Worm (Caenorhabditis elegans) whole organism, L4/young adult: ENCODE results near the gene ulp-4.

Experiments used
- W03F9.2 ChIP-seq: fragments of 150-350 bp; optimal IDR thresholded peaks from 2 replicates; lab custom pipeline; 2014; ENCODE audit warnings: missing biosample characterization, missing genetic modification characterization
- dao-5 ChIP-seq: sonication (generic microtip); optimal IDR thresholded peaks from 2 replicates; lab custom pipeline; 2016; ENCODE audit warnings: missing genotype, missing genetic modification characterization, moderate library complexity, missing compliant biosample characterization
- him-1 ChIP-seq: sonication (generic microtip); optimal IDR thresholded peaks from 2 replicates; lab custom pipeline; 2016; ENCODE audit warnings: missing genotype, missing genetic modification reagents, missing genetic modification characterization, missing compliant biosample characterization

ulp-4 gene

DNA sequence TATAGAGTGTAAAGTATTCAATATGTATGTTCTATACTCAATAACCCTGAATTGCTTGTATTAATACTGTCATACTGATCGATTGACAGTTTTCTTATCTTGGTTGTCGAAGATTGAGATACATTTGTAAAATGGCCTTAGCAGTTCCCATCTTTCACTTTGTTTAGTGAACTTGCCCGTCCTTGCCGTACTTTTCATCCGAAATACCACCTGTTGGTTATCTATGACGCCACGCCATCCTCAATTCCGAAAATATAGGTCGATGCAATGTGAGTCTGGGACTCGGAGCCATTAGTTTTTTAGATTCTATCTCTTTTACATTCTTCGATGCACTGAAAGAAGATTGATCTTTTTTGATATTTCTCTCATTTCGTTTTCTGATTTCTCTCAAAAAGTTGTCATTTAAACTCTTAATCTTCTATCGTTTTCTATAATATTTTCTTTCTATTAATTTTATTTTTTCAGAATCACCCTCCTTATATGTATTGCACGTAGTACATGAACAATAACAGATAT is at the start of gene ulp-4:
ulp-4 (plus strand) TSS at position 466 of the 516 bp plus-strand sequence.
- TF ChIP-seq W03F9.2 (tag; lab: Kevin White, UChicago) (no peak), dao-5 (no peak), him-1 (tag; lab: Kevin White, UChicago) (no peak)

DNA sequence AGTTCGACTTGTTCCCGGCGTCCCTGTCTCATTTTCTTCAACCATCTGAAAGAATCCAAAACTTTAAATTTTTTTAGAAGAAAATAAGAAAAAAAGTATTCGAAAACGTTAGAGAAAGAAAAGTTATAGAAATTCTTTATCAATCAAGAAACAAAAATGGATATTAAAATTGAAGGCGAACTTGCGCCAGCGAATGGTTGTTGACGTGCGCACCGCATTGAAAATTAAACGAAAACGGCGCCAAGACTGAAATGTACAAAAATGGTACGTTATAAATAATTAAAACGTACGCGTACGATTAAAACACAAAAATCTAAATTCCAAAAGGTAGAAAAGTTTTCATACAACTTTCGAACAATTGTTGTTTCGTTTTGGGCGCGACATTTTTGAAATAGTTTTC is 43.0 kb upstream of the ulp-4 start, which contains the start of gene K02C4.3:
K02C4.3 (minus strand) TSS at position 51 of the 400 bp plus-strand sequence.
- TF ChIP-seq W03F9.2 (tag; lab: Kevin White, UChicago) (peak; percentile 72), him-1 (tag; lab: Kevin White, UChicago) (no peak)

DNA sequence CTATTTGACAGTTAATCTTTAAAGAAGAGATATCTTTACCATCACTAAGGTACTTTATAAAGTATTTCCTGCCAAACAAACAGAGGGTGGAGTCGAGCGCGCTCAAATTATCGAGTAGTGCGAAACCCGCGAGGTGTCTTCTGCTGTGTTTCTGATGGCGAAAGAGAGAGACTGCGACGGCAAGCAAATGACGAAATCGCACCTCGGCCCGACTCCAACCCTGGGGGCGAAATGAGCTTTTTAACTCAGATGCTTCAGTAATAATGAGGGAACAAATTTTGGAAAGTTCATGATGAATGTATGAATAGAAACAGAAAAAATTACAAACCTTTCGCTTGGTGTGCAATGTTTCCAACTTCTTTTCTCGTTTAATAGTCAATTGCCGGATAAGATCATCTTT is 38.2 kb upstream of the ulp-4 start:
- TF ChIP-seq dao-5 (no peak), W03F9.2 (tag; lab: Kevin White, UChicago) (peak; percentile 41)

DNA sequence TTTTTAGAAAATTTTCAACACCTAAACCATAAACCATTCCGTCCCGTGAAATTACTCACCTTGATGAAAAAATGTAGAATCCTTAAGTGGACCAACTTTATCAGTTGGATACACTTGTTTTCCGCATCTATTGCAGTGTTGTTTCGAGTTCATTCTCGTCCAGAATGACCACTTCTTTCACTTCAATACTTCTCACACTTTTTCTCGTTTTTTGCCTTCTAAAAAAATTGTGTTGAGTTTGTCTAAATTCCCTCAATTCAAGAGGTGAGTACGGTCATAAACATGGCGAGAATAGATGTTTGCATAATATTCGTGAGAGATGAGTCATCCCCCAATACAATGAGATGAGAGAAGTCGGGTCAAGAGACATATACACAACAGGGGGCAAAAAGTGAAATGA is 37.2 kb upstream of the ulp-4 start, which contains the start of gene ltd-1:
ltd-1 (minus strand) TSS at position 218 of the 400 bp plus-strand sequence.
- TF ChIP-seq W03F9.2 (tag; lab: Kevin White, UChicago) = no peak
- TF ChIP-seq dao-5 = no peak
- TF ChIP-seq him-1 (tag; lab: Kevin White, UChicago) = no peak

DNA sequence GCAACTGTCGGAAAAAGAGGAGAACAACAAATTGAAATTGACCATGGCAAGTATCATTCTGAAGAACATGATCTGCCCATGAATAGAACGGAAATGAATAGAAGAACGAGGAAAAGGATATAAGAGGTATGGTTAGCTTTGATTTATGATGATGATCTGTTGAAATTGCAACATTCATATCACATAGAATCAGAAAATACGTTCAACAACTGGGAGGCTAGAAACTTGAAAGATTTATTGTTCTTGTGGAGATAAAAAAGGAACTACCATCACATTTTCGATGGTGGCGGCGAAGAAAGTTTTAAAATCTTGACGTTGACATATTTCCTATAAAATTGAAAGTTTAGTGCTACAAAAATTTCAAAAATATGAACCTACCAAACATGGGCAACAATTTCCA is 36.5 kb upstream of the ulp-4 start:
- no peak for TF ChIP-seq W03F9.2 (tag; lab: Kevin White, UChicago)
- TF ChIP-seq him-1 (tag; lab: Kevin White, UChicago) = no peak
- TF ChIP-seq dao-5 = no peak

DNA sequence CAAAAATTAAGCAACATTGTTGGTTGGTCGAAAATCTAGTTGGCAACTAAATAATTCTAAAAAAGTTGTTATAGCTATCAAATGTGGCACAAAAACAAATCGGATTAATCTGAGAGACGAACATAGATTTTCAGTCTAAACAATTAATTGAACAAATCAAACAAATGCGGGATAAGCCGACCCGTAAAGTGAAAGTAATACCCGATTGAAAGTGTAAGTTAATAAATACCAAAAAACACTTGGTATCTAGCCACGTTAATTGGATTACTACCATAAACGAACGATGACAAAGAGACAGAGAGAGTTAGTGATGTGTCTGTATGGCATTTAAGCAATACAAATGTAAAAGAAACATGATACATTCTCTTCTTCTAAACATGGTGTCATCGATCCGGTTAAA is 35.8 kb upstream of the ulp-4 start:
- TF ChIP-seq dao-5 (no peak), him-1 (tag; lab: Kevin White, UChicago) (no peak), W03F9.2 (tag; lab: Kevin White, UChicago) (no peak)

DNA sequence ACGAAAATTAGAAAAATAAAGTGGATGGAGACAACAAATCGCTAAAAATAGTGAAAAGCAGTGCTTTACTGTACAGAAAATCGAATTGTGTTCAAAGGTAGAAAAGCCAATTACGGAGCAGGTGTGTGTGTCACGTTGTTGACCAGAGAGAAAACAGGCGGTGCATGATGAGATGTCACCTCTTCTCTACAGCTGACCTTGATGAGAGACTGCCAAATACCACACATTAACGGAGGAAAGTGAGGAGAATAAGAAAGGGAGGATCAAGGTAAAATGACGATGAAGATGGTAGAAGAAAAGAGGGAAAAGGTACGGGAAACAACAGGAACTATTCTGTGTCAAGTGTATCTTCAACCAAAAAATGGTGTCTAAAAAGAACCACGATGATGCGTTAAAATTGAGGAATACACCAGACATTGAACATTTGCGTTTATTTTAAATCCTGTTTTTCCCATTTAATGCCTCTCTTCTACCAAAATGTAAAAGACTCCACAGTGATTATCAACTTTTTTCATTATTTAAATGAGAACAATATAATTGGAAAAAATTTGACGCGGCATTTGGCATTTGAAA is 30.5 kb upstream of the ulp-4 start:
- TF ChIP-seq him-1 (tag; lab: Kevin White, UChicago) = no peak
- no peak for TF ChIP-seq dao-5
- no peak for TF ChIP-seq W03F9.2 (tag; lab: Kevin White, UChicago)

DNA sequence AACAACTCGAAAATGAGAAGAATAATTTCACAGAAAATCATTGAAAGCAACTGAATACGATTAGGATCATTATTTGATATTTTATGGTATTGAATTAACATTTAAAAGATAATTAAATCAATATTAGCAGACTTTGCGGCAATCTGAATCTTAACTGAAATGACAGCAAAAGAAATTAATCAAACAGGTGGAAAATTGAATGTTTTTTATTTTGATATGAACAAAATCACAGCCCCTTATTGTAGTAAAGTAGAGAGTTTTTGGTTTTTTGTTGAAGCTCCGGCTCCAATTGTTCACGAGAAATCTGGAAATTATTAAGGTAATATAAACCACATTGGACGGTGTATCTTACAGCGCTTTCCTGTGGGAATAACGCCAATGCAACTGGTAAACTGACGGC is 27.7 kb upstream of the ulp-4 start, which contains the start of gene sre-2:
sre-2 (minus strand) TSS at position 101 of the 400 bp plus-strand sequence.
- TF ChIP-seq dao-5 = no peak
- no peak for TF ChIP-seq W03F9.2 (tag; lab: Kevin White, UChicago)
- no peak for TF ChIP-seq him-1 (tag; lab: Kevin White, UChicago)

DNA sequence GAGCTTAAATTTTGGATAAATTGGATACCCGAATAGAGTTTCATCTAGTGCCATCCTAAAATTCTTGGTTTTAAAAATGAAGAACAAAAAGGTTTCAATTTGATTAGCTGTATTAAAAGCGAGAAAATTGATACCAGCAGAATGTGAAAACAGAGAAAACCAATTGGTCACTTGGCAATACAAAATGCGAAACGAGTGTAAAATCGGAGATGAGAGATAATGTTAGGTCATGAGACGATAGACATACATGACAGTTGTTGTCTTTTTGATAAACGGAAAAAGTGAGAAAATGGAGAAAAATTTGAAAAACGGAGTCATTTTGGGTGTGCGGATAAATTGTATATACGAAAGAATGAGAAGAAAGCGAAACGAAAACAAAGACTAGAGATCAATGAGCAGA is 24.8 kb upstream of the ulp-4 start, which contains the start of gene sfxn-5:
sfxn-5 (minus strand) TSS at position 55 of the 400 bp plus-strand sequence.
- no peak for TF ChIP-seq him-1 (tag; lab: Kevin White, UChicago)
- no peak for TF ChIP-seq dao-5
- no peak for TF ChIP-seq W03F9.2 (tag; lab: Kevin White, UChicago)

DNA sequence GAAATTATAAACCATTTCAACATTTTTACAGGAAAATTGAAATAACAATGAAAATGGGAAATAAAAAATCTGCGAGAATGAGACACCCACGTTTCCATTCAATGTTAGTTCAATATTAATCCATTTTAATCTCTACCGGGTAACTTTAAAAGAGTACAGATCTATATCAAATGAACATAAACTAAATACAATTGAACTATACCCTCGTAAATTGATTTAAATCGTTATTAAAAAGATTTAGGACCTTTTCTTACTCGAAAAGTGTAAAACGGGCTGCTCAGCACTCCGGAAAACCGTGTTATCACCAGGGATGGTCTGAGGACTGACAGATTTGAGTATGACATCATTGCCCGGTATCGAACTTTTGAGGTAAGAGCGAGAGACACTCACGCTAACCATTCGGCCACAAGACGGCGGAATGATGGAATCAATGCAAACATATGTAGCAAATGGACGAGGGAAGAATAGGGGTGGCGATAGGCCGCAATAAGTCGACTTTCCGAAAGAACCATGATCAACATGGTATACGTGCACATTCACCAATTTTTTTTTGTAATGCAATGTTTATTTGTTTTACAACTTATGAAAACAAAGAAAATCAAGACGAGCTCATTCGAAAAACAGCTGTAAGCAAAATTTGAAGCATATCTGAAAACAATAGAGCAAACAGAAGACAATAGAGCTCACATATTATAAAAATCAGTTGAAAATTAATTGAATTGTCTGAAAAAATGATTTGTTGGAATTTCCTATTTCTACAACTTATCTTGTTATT is 22.7 kb upstream of the ulp-4 start, which contains the start of the genes chst-1 and C41C4.9:
chst-1 (minus strand) TSS at position 51 of the 775 bp plus-strand sequence.
C41C4.9 (plus strand) TSS at position 725 of the 775 bp plus-strand sequence.
- TF ChIP-seq W03F9.2 (tag; lab: Kevin White, UChicago) (no peak), him-1 (tag; lab: Kevin White, UChicago) (peak; percentile 19), dao-5 (peak; percentile 90)

DNA sequence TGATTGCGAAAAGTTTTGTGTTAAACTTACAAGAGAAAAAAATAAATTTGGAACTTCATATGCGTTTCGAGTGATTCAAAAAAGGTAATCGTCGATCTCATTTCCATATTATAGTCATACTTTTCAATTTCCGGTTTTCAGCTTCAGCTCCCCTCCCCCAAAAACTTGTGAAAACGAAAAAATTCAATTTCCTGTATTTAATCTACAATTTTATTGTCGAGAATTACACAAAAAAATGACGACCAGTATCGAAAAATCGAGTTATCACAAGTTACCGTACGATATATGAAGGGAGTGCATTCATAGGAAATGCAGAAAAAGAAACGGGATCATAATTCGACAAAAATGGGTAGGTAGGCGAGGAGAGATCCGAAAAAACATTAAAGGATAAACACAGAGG is 17.7 kb upstream of the ulp-4 start, which contains the start of gene lron-4:
lron-4 (minus strand) TSS at position 101 of the 400 bp plus-strand sequence.
- TF ChIP-seq dao-5 (no peak), him-1 (tag; lab: Kevin White, UChicago) (no peak), W03F9.2 (tag; lab: Kevin White, UChicago) (no peak)

DNA sequence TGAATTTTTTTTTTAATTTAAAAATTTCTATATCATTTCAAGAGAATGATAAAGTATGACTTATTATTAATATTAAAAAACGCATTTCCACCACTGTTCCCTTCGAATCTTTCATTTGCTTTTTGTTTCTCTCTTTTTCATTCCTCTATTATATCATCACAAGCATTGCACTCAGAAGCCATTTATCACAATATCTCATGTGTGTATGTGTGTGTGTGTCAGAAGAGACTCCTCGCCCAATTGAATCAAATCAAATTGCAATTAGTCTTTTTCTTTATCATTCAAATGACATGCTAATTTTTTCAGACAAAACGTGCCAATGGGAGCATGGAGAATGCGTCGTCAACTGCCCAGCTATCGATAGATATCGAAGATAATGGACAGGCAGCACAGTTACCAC is 13.6 kb upstream of the ulp-4 start, which contains the start of gene unc-105:
unc-105 (plus strand) TSS at position 301 of the 400 bp plus-strand sequence.
- TF ChIP-seq him-1 (tag; lab: Kevin White, UChicago) (no peak), dao-5 (no peak), W03F9.2 (tag; lab: Kevin White, UChicago) (no peak)

DNA sequence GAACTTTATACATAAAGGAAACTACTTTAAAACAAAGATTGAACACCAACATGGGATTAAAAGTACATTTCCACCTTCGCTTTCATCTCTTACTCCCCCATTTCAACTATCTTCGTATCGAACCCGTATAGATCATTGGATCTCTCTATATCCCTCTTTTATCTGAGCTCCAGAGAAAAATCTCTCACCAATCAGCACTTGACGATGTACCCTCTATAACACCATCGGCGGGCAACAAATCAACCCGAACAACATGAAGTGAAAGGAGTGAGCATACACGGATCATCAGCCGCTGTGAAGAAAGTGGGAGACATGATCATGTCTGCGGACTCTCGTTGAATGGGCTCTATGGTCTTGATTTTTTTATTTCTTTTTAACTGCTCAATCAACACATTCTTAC is 12.3 kb upstream of the ulp-4 start:
- TF ChIP-seq him-1 (tag; lab: Kevin White, UChicago) (no peak), W03F9.2 (tag; lab: Kevin White, UChicago) (no peak), dao-5 (no peak)

DNA sequence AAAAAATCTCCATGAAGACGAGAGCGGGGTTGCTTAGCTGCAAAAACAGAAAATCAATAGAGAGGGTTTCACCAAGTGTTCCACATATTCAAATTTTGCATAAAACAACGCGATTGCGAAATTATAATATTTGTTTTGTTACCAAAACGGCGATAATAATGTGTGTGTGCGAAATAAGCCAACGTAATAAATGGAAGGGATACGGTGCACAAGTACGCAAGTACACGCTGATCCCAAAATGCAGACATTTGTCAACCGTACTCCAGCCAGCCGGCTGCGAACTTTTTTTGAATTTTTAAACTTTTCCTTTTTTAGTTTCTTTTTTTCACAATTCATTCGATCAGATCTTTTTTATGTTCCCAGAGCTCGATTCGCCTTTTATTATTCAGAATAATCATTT is 4.9 kb upstream of the ulp-4 start, which contains the start of gene ire-1:
ire-1 (minus strand) TSS at position 44 of the 400 bp plus-strand sequence.
- TF ChIP-seq W03F9.2 (tag; lab: Kevin White, UChicago) (peak; percentile 70), him-1 (tag; lab: Kevin White, UChicago) (no peak)
